Worm (Caenorhabditis elegans) whole organism, L2 larva: Measurements from ENCODE around the gene srt-37.

Experiments
- C34F6.9 ChIP-seq: fragments of 150-350 bp; optimal IDR thresholded peaks from 2 replicates; lab custom pipeline; 2014; ENCODE audit warnings: missing biosample characterization, missing genetic modification characterization
- F13H6.1 ChIP-seq: sonication (generic microtip); optimal IDR thresholded peaks from 2 replicates; lab custom pipeline; 2016; ENCODE audit warnings: missing genetic modification characterization, missing compliant biosample characterization
- Y55F3AM.14 ChIP-seq: fragments of 200-800 bp; sonication (Bioruptor generic); optimal IDR thresholded peaks from 2 replicates; lab custom pipeline; 2018; ENCODE audit warnings: mild to moderate bottlenecking, missing genetic modification characterization, missing compliant biosample characterization
- ZK546.5 ChIP-seq: sonication (generic microtip); optimal IDR thresholded peaks from 2 replicates; lab custom pipeline; 2017; ENCODE audit warnings: missing biosample characterization, missing genetic modification characterization
- alr-1 ChIP-seq: fragments of 150-350 bp; optimal IDR thresholded peaks from 2 replicates; lab custom pipeline; 2014; ENCODE audit warnings: missing biosample characterization, missing genetic modification characterization
- aly-2 ChIP-seq: fragments of 150-350 bp; optimal IDR thresholded peaks from 2 replicates; lab custom pipeline; 2014; ENCODE audit warnings: missing biosample characterization, missing genetic modification characterization
- blmp-1 ChIP-seq: sonication (generic microtip); optimal IDR thresholded peaks from 2 replicates; lab custom pipeline; 2017; ENCODE audit warnings: missing genetic modification characterization, mild to moderate bottlenecking, missing compliant biosample characterization, antibody characterized with exemption, moderate library complexity; ENCODE audit not compliant: insufficient read depth
- ceh-16 ChIP-seq: fragments of 150-350 bp; optimal IDR thresholded peaks from 2 replicates; lab custom pipeline; 2014; ENCODE audit warnings: missing biosample characterization, missing genetic modification characterization
- dmd-4 ChIP-seq: sonication (generic microtip); optimal IDR thresholded peaks from 2 replicates; lab custom pipeline; 2017; ENCODE audit warnings: missing biosample characterization, missing genetic modification characterization
- egl-27 ChIP-seq: sonication (generic microtip); optimal IDR thresholded peaks from 3 replicates; lab custom pipeline; 2017; ENCODE audit warnings: missing biosample characterization, missing genetic modification reagents, missing genetic modification characterization
- elt-1 ChIP-seq: fragments of 150-350 bp; optimal IDR thresholded peaks from 2 replicates; lab custom pipeline; 2014; ENCODE audit warnings: missing biosample characterization, missing genetic modification characterization
- elt-3 ChIP-seq: sonication (generic microtip); optimal IDR thresholded peaks from 2 replicates; lab custom pipeline; 2017; ENCODE audit warnings: missing biosample characterization, missing genetic modification characterization
- fos-1 ChIP-seq: fragments of 150-350 bp; optimal IDR thresholded peaks from 2 replicates; lab custom pipeline; 2014; ENCODE audit warnings: missing biosample characterization, missing genetic modification characterization
- gmeb-1 ChIP-seq: fragments of 150-350 bp; optimal IDR thresholded peaks from 2 replicates; lab custom pipeline; 2014; ENCODE audit warnings: missing biosample characterization, missing genetic modification characterization
- lin-11 ChIP-seq: fragments of 150-350 bp; sonication (generic microtip); optimal IDR thresholded peaks from 2 replicates; lab custom pipeline; 2014; ENCODE audit warnings: missing biosample characterization, missing genetic modification characterization, inconsistent platforms, mixed read lengths
- lin-13 ChIP-seq: fragments of 150-350 bp; optimal IDR thresholded peaks from 2 replicates; lab custom pipeline; 2014; ENCODE audit warnings: missing biosample characterization, missing genetic modification reagents, missing genetic modification characterization
- lin-39 ChIP-seq: fragments of 150-350 bp; optimal IDR thresholded peaks from 2 replicates; lab custom pipeline; 2014; ENCODE audit warnings: missing biosample characterization, missing genetic modification reagents, missing genetic modification characterization
- lsy-2 ChIP-seq, 2 experiments: fragments of 150-350 bp in 1 of 2; sonication (generic microtip) in 1 of 2; optimal IDR thresholded peaks; 2 replicates each; lab custom pipeline; 2014 to 2017; ENCODE audit warnings: missing biosample characterization in 2 of 2, missing genetic modification characterization in 2 of 2
- mab-5 ChIP-seq: fragments of 150-350 bp; optimal IDR thresholded peaks from 2 replicates; lab custom pipeline; 2014; ENCODE audit warnings: missing biosample characterization, missing genetic modification characterization
- mbf-1 ChIP-seq: sonication (generic microtip); optimal IDR thresholded peaks from 2 replicates; lab custom pipeline; 2017; ENCODE audit warnings: missing biosample characterization, missing genetic modification characterization
- nhr-10 ChIP-seq: sonication (generic microtip); optimal IDR thresholded peaks from 2 replicates; lab custom pipeline; 2017; ENCODE audit warnings: missing biosample characterization, missing genetic modification characterization
- nhr-11 ChIP-seq: fragments of 150-350 bp; optimal IDR thresholded peaks from 2 replicates; lab custom pipeline; 2014; ENCODE audit warnings: missing biosample characterization, missing genetic modification characterization
- nhr-129 ChIP-seq: fragments of 150-350 bp; optimal IDR thresholded peaks from 2 replicates; lab custom pipeline; 2014; ENCODE audit warnings: missing biosample characterization, missing genetic modification characterization
- nhr-21 ChIP-seq: fragments of 150-350 bp; optimal IDR thresholded peaks from 2 replicates; lab custom pipeline; 2014; ENCODE audit warnings: missing biosample characterization, missing genetic modification characterization
- nhr-23 ChIP-seq: fragments of 150-350 bp; optimal IDR thresholded peaks from 2 replicates; lab custom pipeline; 2014; ENCODE audit warnings: missing biosample characterization, missing genetic modification reagents, missing genetic modification characterization
- nhr-237 ChIP-seq: fragments of 150-350 bp; optimal IDR thresholded peaks from 2 replicates; lab custom pipeline; 2014; ENCODE audit warnings: missing biosample characterization, missing genetic modification characterization
- nhr-6 ChIP-seq: fragments of 150-350 bp; optimal IDR thresholded peaks from 2 replicates; lab custom pipeline; 2014; ENCODE audit warnings: missing biosample characterization, missing genetic modification characterization
- nhr-77 ChIP-seq: fragments of 150-350 bp; optimal IDR thresholded peaks from 2 replicates; lab custom pipeline; 2014; ENCODE audit warnings: missing biosample characterization, missing genetic modification characterization
- peb-1 ChIP-seq: fragments of 150-350 bp; optimal IDR thresholded peaks from 2 replicates; lab custom pipeline; 2014; ENCODE audit warnings: missing biosample characterization, missing genetic modification characterization
- sem-4 ChIP-seq: fragments of 150-350 bp; optimal IDR thresholded peaks from 2 replicates; lab custom pipeline; 2014; ENCODE audit warnings: missing biosample characterization, missing genetic modification reagents, missing genetic modification characterization
- skn-1 ChIP-seq: sonication (generic microtip); optimal IDR thresholded peaks from 2 replicates; lab custom pipeline; 2017; ENCODE audit warnings: missing biosample characterization, missing genetic modification characterization
- sma-9 ChIP-seq, 2 experiments: fragments of 150-350 bp in 1 of 2; sonication (generic microtip) in 1 of 2; optimal IDR thresholded peaks; 2 replicates each; lab custom pipeline; 2014 to 2016; ENCODE audit warnings: missing genetic modification characterization in 2 of 2, mild to moderate bottlenecking in 1 of 2, missing biosample characterization in 1 of 2, missing compliant biosample characterization in 1 of 2, missing genetic modification reagents in 1 of 2, moderate library complexity in 1 of 2
- snpc-4 ChIP-seq: fragments of 150-350 bp; optimal IDR thresholded peaks from 2 replicates; lab custom pipeline; 2014; ENCODE audit warnings: missing biosample characterization, missing genetic modification characterization
- unc-39 ChIP-seq: fragments of 150-350 bp; optimal IDR thresholded peaks from 2 replicates; lab custom pipeline; 2014; ENCODE audit warnings: missing biosample characterization, missing genetic modification characterization
- unc-55 ChIP-seq: fragments of 150-350 bp; sonication (generic microtip); optimal IDR thresholded peaks from 3 replicates; lab custom pipeline; 2014; ENCODE audit warnings: missing biosample characterization, missing genetic modification reagents, missing genetic modification characterization
- zag-1 ChIP-seq: fragments of 150-350 bp; optimal IDR thresholded peaks from 2 replicates; lab custom pipeline; 2014; ENCODE audit warnings: missing biosample characterization, missing genetic modification characterization
- ztf-1 ChIP-seq: fragments of 200-800 bp; sonication (Bioruptor generic); conservative IDR thresholded peaks from 2 replicates; pipeline ENCODE4 v1.3.6; 2022; ENCODE audit warnings: missing genetic modification characterization, missing compliant biosample characterization
- ztf-4 ChIP-seq: fragments of 150-350 bp; optimal IDR thresholded peaks from 2 replicates; lab custom pipeline; 2014; ENCODE audit warnings: missing biosample characterization, missing genetic modification characterization

The srt-37 gene

ce11 chrV:4302842-4303241, 21.2 kb upstream of the srt-37 start:
- TF ChIP-seq unc-55 (no peak), ZK546.5 (no peak), Y55F3AM.14 (no peak), nhr-6 (tag; lab: Kevin White, UChicago) (no peak), lin-39 (tag; lab: Kevin White, UChicago) (no peak), ceh-16 (tag; lab: Kevin White, UChicago) (no peak), fos-1 (no peak), snpc-4 (tag; lab: Kevin White, UChicago) (no peak), sem-4 (tag; lab: Kevin White, UChicago) (no peak), alr-1 (tag; lab: Kevin White, UChicago) (no peak), nhr-237 (tag; lab: Kevin White, UChicago) (no peak), peb-1 (tag; lab: Kevin White, UChicago) (no peak), ztf-4 (no peak), lin-13 (no peak)

DNA sequence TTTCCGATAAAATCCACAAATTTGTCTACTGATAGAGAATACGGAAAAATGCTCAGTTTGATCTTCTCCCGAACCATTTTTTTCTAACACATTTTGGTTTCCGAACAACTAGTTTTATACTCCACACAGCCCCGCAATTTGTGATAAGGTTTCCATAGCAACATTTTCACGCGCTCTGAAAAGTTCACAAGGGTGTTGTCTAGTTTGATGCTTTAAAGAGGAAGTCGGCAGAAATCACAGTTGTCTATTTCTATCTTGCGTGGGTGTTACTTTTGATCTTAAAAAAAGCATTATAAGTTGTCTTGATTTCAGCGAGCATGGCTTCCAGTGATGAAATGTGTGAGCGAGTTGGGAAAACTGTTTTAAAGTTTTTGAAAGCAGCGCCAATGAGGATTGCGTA, 18.1 kb upstream of the srt-37 start, which contains the start of gene ZC132.3:
Gene ZC132.3, minus strand, starts transcription at position 101 of the 400 bp plus-strand sequence.
- TF ChIP-seq dmd-4 (tag; lab: Kevin White, UChicago) (no peak), ztf-1 (GFP tag; lab: Robert Waterston, UW) (no peak), nhr-77 (tag; lab: Kevin White, UChicago) (no peak), egl-27 (no peak), elt-1 (tag; lab: Kevin White, UChicago) (no peak), mbf-1 (tag; lab: Kevin White, UChicago) (no peak), nhr-6 (tag; lab: Kevin White, UChicago) (no peak), alr-1 (tag; lab: Kevin White, UChicago) (no peak), F13H6.1 (no peak), Y55F3AM.14 (no peak), nhr-10 (tag; lab: Kevin White, UChicago) (no peak), lsy-2 (tag; optimal IDR thresholded peaks at IDR 0.05; lab: Kevin White, UChicago) (no peak), sma-9 (GFP tag; optimal IDR thresholded peaks at IDR 0.05; lab: Kevin White, UChicago) (no peak), sma-9 (tag; optimal IDR thresholded peaks at IDR 0.05; lab: Kevin White, UChicago) (no peak), nhr-23 (no peak), snpc-4 (tag; lab: Kevin White, UChicago) (no peak)

- TF ChIP-seq gmeb-1 (tag; lab: Kevin White, UChicago), result no peak
- no peak for TF ChIP-seq ceh-16 (tag; lab: Kevin White, UChicago)
- TF ChIP-seq egl-27, result no peak
- TF ChIP-seq nhr-21 (tag; lab: Kevin White, UChicago), result no peak
- no peak for TF ChIP-seq nhr-10 (tag; lab: Kevin White, UChicago)
- no peak for TF ChIP-seq alr-1 (tag; lab: Kevin White, UChicago)
- TF ChIP-seq mbf-1 (tag; lab: Kevin White, UChicago), result no peak
- TF ChIP-seq lin-11 (tag; lab: Kevin White, UChicago), result no peak
- no peak for TF ChIP-seq aly-2 (tag; lab: Kevin White, UChicago)
- no peak for TF ChIP-seq ztf-1 (GFP tag; lab: Robert Waterston, UW)
- no peak for TF ChIP-seq unc-39
- TF ChIP-seq nhr-77 (tag; lab: Kevin White, UChicago), result no peak
- TF ChIP-seq sem-4 (tag; lab: Kevin White, UChicago), result no peak
These were observed 17.0 kb upstream of the srt-37 start, which contains the start of gene ZC132.11 for ce11 chrV:4298579-4298978. ZC132.11 (minus strand) TSS chrV:4298679.

DNA sequence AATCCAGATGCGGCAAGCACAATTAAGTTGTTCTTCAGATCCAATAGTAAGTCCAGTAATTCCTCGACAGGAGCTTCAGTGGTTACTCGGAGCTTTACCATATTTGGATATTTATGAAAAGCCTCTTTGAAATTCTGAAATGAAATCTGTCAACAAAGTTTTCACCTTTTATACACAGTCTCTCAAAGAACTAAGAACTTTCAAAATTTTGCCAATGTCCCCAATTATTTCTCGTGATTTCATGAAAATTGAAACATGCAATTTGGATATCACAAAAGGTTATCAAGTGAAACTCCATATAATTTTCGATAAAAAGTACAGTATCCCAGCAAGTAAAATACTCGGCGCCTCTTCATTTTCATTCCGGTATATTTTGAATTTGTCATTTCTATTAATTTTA, 14.3 kb upstream of the srt-37 start, which contains the start of gene F47D2.11:
Gene F47D2.11, minus strand, starts transcription at position 101 of the 400 bp plus-strand sequence.
- TF ChIP-seq elt-1 (tag; lab: Kevin White, UChicago), result no peak
- no peak for TF ChIP-seq elt-3 (tag; lab: Kevin White, UChicago)
- no peak for TF ChIP-seq nhr-77 (tag; lab: Kevin White, UChicago)
- TF ChIP-seq F13H6.1, result no peak
- TF ChIP-seq Y55F3AM.14, result no peak
- no peak for TF ChIP-seq ztf-4
- TF ChIP-seq zag-1 (tag; lab: Kevin White, UChicago), result no peak
- no peak for TF ChIP-seq nhr-11 (tag; lab: Kevin White, UChicago)
- no peak for TF ChIP-seq nhr-10 (tag; lab: Kevin White, UChicago)
- TF ChIP-seq sem-4 (tag; lab: Kevin White, UChicago), result no peak
- TF ChIP-seq mab-5, result no peak
- no peak for TF ChIP-seq nhr-129 (tag; lab: Kevin White, UChicago)
- TF ChIP-seq C34F6.9, result no peak
- no peak for TF ChIP-seq blmp-1
- no peak for TF ChIP-seq skn-1 (tag; lab: Kevin White, UChicago)
